Worm (Caenorhabditis elegans): ENCODE results near the gene str-73.

The str-73 gene

DNA sequence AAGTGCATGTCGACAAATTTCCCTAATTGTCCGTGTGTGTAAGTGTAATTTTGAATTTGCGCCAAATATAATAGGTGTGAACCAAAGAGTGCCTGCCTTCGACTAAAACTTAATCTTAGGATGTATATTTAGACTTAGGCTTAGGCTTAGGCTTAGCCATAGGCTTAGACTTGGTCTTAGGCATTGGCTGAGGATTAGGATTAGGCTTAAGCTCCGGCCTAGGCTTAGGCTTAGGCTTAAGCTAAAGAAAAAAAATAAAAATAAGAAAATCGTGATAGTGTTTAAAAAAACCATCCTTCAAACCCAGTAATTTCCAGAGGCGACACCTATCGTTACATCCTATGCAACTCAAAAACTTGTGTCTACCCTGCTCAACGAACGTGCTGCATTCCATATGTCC lies 16.2 kb downstream of the str-73 start:
- TF ChIP-seq K11D2.4 (GFP tag; IDR thresholded peaks at IDR 0.05) (no peak), nfya-2 (GFP tag; IDR thresholded peaks at IDR 0.05) (no peak), sdz-38 (tag; optimal IDR thresholded peaks at IDR 0.05) (no peak), mel-28 (tag; optimal IDR thresholded peaks at IDR 0.05; ENCODE audit: borderline replicate concordance) (no peak), egrh-3 (GFP tag; IDR thresholded peaks at IDR 0.05) (no peak), Y79H2A.3 (GFP tag; conservative IDR thresholded peaks at IDR 0.05) (no peak), bed-1 (GFP tag; IDR thresholded peaks at IDR 0.05) (no peak), Y53G8AR.9 (GFP tag; conservative IDR thresholded peaks at IDR 0.05) (no peak), ztf-28 (GFP tag; IDR thresholded peaks at IDR 0.05) (no peak), ceh-40 (GFP tag; IDR thresholded peaks at IDR 0.05) (no peak), Y67H2A.10 (GFP tag; conservative IDR thresholded peaks at IDR 0.05) (no peak), mxl-1 (tag; optimal IDR thresholded peaks at IDR 0.05) (no peak), ceh-100 (GFP tag; IDR thresholded peaks at IDR 0.05) (no peak)

DNA sequence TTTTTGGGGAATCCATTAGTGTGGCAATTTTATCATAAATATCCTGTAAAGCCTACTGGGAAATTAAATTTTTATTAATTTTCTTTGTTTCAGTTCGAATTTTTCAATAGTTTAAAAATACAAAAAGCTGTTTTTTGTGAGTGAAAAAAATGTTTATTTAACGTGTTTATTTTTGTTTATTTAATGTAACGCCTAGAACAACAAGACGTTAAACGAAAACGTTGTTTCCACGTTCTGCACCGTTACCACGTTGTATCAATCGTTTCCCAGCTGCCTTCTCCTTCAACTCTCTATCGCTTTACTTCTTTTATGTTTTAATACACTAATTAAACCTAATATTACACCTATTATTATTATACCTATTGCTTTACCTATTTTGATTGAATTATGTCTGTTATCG lies 17.7 kb downstream of the str-73 start, which contains the start of gene T08G3.13:
Gene T08G3.13 (plus strand): TSS at position 301 of the 400 bp plus-strand sequence.
- TF ChIP-seq lir-1 (GFP tag; conservative IDR thresholded peaks at IDR 0.05) (no peak), mel-28 (tag; optimal IDR thresholded peaks at IDR 0.05; ENCODE audit: borderline replicate concordance) (no peak), ceh-40 (GFP tag; IDR thresholded peaks at IDR 0.05) (no peak), pbrm-1 (GFP tag; IDR thresholded peaks at IDR 0.05) (no peak), lsy-27 (tag; optimal IDR thresholded peaks at IDR 0.05; ENCODE audit: borderline replicate concordance, insufficient read depth) (no peak), aptf-2 (GFP tag; conservative IDR thresholded peaks at IDR 0.05) (no peak), Y53G8AR.9 (GFP tag; conservative IDR thresholded peaks at IDR 0.05) (no peak), cebp-2 (GFP tag; IDR thresholded peaks at IDR 0.05) (no peak), mcd-1 (GFP tag; IDR thresholded peaks at IDR 0.05) (no peak), F52B5.7 (tag; optimal IDR thresholded peaks at IDR 0.05) (no peak), B0035.1 (tag; optimal IDR thresholded peaks at IDR 0.05) (no peak), unc-62 (GFP tag; optimal IDR thresholded peaks at IDR 0.05) (no peak), aptf-3 (GFP tag; IDR thresholded peaks at IDR 0.05) (no peak), dox-1 (GFP tag; IDR thresholded peaks at IDR 0.05) (no peak), hrde-1 (tag; optimal IDR thresholded peaks at IDR 0.05; ENCODE audit: borderline replicate concordance) (no peak), ceh-58 (GFP tag; IDR thresholded peaks at IDR 0.05) (no peak), K11D2.4 (GFP tag; IDR thresholded peaks at IDR 0.05) (no peak), F57C9.4 (tag; optimal IDR thresholded peaks at IDR 0.05) (no peak), ZK185.1 (tag; optimal IDR thresholded peaks at IDR 0.05; ENCODE audit: poor library complexity, severe bottlenecking) (no peak), nhr-120 (GFP tag; IDR thresholded peaks at IDR 0.05) (no peak)

DNA sequence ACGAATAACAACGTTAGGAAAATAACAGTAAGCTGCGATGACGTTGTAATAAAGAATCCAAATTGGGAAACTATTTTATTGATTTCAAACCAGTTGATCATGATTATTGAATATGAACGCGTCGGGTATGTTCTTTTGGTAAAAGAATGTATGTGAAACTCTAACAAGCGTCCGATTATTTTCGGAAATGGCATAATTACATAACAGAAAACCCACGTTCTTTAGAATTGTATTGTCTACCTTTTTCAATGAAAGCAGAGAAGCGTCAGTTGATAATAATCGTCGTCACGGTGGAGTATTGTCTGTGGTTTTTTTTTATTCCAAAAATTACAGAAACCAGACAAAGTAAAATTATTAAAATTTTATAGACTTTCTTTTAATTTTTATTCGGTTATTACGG lies 25.0 kb downstream of the str-73 start, which contains the start of gene str-14:
Gene str-14 (minus strand): TSS at position 101 of the 400 bp plus-strand sequence.
- no peak for TF ChIP-seq Y53G8AR.9 (GFP tag; conservative IDR thresholded peaks at IDR 0.05)
- no peak for TF ChIP-seq xnd-1 (tag; optimal IDR thresholded peaks at IDR 0.05)
- no peak for TF ChIP-seq nhr-120 (GFP tag; IDR thresholded peaks at IDR 0.05)

DNA sequence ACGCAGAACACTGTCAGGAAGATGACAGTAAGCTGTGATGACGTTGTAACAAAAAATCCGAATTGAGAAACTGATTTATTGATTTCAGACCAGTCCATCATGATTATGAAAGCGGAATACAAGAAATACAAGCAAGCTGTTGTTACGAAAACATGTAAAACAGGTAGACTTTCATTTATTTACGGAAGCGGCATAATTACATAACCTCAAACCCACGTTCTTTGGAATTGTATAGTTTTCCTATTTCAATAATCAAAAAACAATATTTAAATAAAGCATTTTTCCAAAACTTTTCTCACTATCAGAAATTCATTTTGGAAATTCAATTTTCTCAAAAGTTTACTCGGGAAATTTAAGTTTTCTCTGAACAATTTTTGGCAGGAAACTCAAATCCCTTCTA lies 28.7 kb downstream of the str-73 start, which contains the start of gene str-15:
Gene str-15 (minus strand): TSS at position 101 of the 400 bp plus-strand sequence.
- TF ChIP-seq K11D2.4 (GFP tag; IDR thresholded peaks at IDR 0.05) (no peak), rpc-1 (optimal IDR thresholded peaks at IDR 0.05) (no peak), rpc-1 (tag; optimal IDR thresholded peaks at IDR 0.05) (no peak), F49E8.2 (tag; optimal IDR thresholded peaks at IDR 0.05; ENCODE audit: insufficient read depth) (no peak), F55B11.4 (tag; optimal IDR thresholded peaks at IDR 0.05; ENCODE audit: borderline replicate concordance, insufficient read depth) (no peak), attf-3 (GFP tag; conservative IDR thresholded peaks at IDR 0.05) (no peak), ceh-79 (tag; optimal IDR thresholded peaks at IDR 0.05) (no peak), B0019.2 (GFP tag; conservative IDR thresholded peaks at IDR 0.05) (no peak), nhr-27 (tag; optimal IDR thresholded peaks at IDR 0.05) (no peak), unc-130 (GFP tag; optimal IDR thresholded peaks at IDR 0.05) (no peak), nfya-1 (tag; optimal IDR thresholded peaks at IDR 0.05; ENCODE audit: borderline replicate concordance, insufficient read depth) (no peak), somi-1 (GFP tag; optimal IDR thresholded peaks at IDR 0.05) (no peak), akir-1 (GFP tag; optimal IDR thresholded peaks at IDR 0.05) (no peak), egl-18 (GFP tag; IDR thresholded peaks at IDR 0.05) (no peak), egl-44 (GFP tag; IDR thresholded peaks at IDR 0.05) (no peak), hrde-1 (tag; optimal IDR thresholded peaks at IDR 0.05; ENCODE audit: borderline replicate concordance) (no peak), B0035.1 (tag; optimal IDR thresholded peaks at IDR 0.05) (no peak)
